Fruit fly (Drosophila melanogaster) whole organism, pupa: Measurements from ENCODE around the gene CG3603.

ENCODE experiments used
- CG15710 ChIP-seq: fragments of 200-800 bp; sonication (Bioruptor generic); optimal IDR thresholded peaks from 2 replicates; lab custom pipeline; 2018; ENCODE audit warnings: missing biosample characterization, mild to moderate bottlenecking, missing genetic modification characterization, moderate library complexity
- CG8159 ChIP-seq: fragments of 200-800 bp; sonication (Bioruptor generic); optimal IDR thresholded peaks from 3 replicates; lab custom pipeline; 2018; ENCODE audit warnings: missing biosample characterization, mild to moderate bottlenecking, missing genetic modification characterization, moderate library complexity
- CG9948 ChIP-seq: fragments of 200-800 bp; sonication (Bioruptor generic); optimal IDR thresholded peaks from 2 replicates; lab custom pipeline; 2018; ENCODE audit warnings: missing biosample characterization, mild to moderate bottlenecking, missing genetic modification characterization, moderate library complexity
- rn ChIP-seq: fragments of 200-800 bp; sonication (Bioruptor generic); IDR thresholded peaks from 2 replicates; pipeline ENCODE4 v1.3.6; 2022; ENCODE audit warnings: missing biosample characterization, missing genetic modification characterization

DNA sequence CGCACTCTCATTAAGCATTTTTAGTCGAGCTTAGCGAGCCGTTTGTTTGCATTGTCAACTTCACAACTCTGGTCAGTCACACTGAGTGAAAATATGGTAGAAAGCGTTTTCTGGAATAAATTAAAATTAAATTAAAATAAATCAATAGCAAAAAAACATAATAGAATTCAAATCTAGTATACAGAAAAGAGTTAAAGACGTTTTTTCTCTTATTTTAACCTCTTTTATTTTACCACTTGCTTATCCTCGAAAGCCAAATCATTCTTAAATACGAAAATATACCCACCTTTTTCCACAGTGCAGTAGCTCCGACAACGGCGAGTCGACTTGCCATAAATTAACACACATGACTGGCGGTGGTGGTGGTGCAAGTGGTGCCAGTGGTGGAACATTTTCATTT, 3.8 kb downstream of the CG3603 start:
- TF ChIP-seq rn (GFP tag; lab: Robert Waterston, UW) (no peak), CG8159 (peak; percentile 9), CG9948 (tag; lab: Kevin White, UChicago) (no peak), CG15710 (no peak)
